Fruit fly (Drosophila melanogaster): ENCODE measurements around the gene CG7384.

CG7384 gene

DNA sequence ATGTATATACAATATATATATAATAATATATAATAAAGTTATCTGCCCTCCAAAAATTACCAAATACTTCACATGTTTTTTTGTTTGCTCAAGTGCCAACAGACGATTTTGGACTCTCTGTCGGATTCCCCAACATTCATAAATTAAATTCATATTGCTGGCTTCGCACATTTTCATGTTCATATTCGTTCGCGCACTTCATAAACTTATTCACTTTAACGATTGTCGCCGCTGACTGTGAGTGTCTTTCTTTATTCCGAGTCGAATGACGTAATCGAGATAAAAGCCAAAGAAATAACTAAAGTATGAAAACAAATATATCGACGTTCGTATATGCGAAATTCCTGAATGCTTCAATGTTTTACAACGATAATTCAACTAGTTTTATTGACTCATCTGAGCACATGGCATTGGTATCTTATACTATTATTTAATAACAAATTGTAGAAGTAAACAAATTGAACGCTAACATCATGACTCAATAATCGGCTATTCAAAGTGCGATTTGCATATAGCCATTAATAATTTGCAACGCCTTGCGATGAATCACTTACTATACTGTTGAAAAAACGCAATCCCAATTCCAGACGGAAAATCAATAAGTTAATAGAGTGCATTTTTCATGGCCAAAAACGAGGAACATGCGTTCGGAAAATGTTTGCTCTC, 9.8 kb downstream of the CG7384 start:
- no peak for TF ChIP-seq HLH106 (tag; optimal IDR thresholded peaks at IDR 0.05)
- no peak for TF ChIP-seq fru (GFP tag; optimal IDR thresholded peaks at IDR 0.05)
- no peak for TF ChIP-seq Hr78 (GFP tag; optimal IDR thresholded peaks at IDR 0.05)
- peak; percentile 6 for TF ChIP-seq Rel (GFP tag; optimal IDR thresholded peaks at IDR 0.05)
- TF ChIP-seq Rel (tag; optimal IDR thresholded peaks at IDR 0.05): peak; percentile 78

dm6 chr2L:10499608-10500007, 10.6 kb downstream of the CG7384 start:
- TF ChIP-seq OdsH (GFP tag; optimal IDR thresholded peaks at IDR 0.05) (no peak), dsf (GFP tag; optimal IDR thresholded peaks at IDR 0.05; ENCODE audit: borderline replicate concordance) (no peak), Hr78 (GFP tag; optimal IDR thresholded peaks at IDR 0.05) (no peak), CG9705 (GFP tag; optimal IDR thresholded peaks at IDR 0.05) (no peak), psq (GFP tag; optimal IDR thresholded peaks at IDR 0.05) (no peak), jim (GFP tag; optimal IDR thresholded peaks at IDR 0.05) (no peak), sv (GFP tag; optimal IDR thresholded peaks at IDR 0.05) (no peak), pan (optimal IDR thresholded peaks at IDR 0.05) (no peak), dl (GFP tag; optimal IDR thresholded peaks at IDR 0.05; ENCODE audit: insufficient read depth in 1 of 2, partially characterized antibody in 2 of 2) (no peak), h (GFP tag; optimal IDR thresholded peaks at IDR 0.05) (no peak), rgr (GFP tag; optimal IDR thresholded peaks at IDR 0.05) (no peak), tai (GFP tag; optimal IDR thresholded peaks at IDR 0.05) (no peak), Abd-B (GFP tag; optimal IDR thresholded peaks at IDR 0.05) (no peak), Sp1 (GFP tag; optimal IDR thresholded peaks at IDR 0.05) (no peak), Hr83 (GFP tag; optimal IDR thresholded peaks at IDR 0.05; ENCODE audit: poor library complexity, severe bottlenecking) (no peak), Vsx2 (GFP tag; optimal IDR thresholded peaks at IDR 0.05; ENCODE audit: partially characterized antibody) (no peak)

dm6 chr2L:10497106-10497800, 13.0 kb downstream of the CG7384 start:
- TF ChIP-seq Dfd (GFP tag; optimal IDR thresholded peaks at IDR 0.05): no peak
- no peak for TF ChIP-seq br (GFP tag; optimal IDR thresholded peaks at IDR 0.05)
- TF ChIP-seq OdsH (GFP tag; optimal IDR thresholded peaks at IDR 0.05): no peak
- no peak for TF ChIP-seq sage (GFP tag; optimal IDR thresholded peaks at IDR 0.05)
- no peak for TF ChIP-seq usp (GFP tag; optimal IDR thresholded peaks at IDR 0.05)
- TF ChIP-seq tai (GFP tag; optimal IDR thresholded peaks at IDR 0.05): no peak
- no peak for TF ChIP-seq lola (GFP tag; optimal IDR thresholded peaks at IDR 0.05)
- TF ChIP-seq Hr83 (GFP tag; optimal IDR thresholded peaks at IDR 0.05; ENCODE audit: poor library complexity, severe bottlenecking): no peak
- no peak for TF ChIP-seq Sp1 (GFP tag; optimal IDR thresholded peaks at IDR 0.05)
- no peak for TF ChIP-seq rgr (GFP tag; optimal IDR thresholded peaks at IDR 0.05)
- no peak for TF ChIP-seq Hnf4 (GFP tag; optimal IDR thresholded peaks at IDR 0.05)
- no peak for TF ChIP-seq dsf (GFP tag; optimal IDR thresholded peaks at IDR 0.05; ENCODE audit: borderline replicate concordance)
- TF ChIP-seq sv (GFP tag; optimal IDR thresholded peaks at IDR 0.05): no peak
- TF ChIP-seq N (GFP tag; optimal IDR thresholded peaks at IDR 0.05): no peak
- TF ChIP-seq Mio (GFP tag; optimal IDR thresholded peaks at IDR 0.05): no peak
- TF ChIP-seq Hr78 (GFP tag; optimal IDR thresholded peaks at IDR 0.05): no peak
- TF ChIP-seq psq (GFP tag; optimal IDR thresholded peaks at IDR 0.05): no peak
- TF ChIP-seq dmrt93B (GFP tag; optimal IDR thresholded peaks at IDR 0.05): no peak
- no peak for TF ChIP-seq Abd-B (GFP tag; optimal IDR thresholded peaks at IDR 0.05)

- TF ChIP-seq lola (GFP tag; optimal IDR thresholded peaks at IDR 0.05) (no peak), HLH106 (tag; optimal IDR thresholded peaks at IDR 0.05) (no peak), Dfd (GFP tag; optimal IDR thresholded peaks at IDR 0.05) (no peak), Mio (GFP tag; optimal IDR thresholded peaks at IDR 0.05) (no peak), woc (GFP tag; optimal IDR thresholded peaks at IDR 0.05) (no peak), Rel (GFP tag; optimal IDR thresholded peaks at IDR 0.05) (no peak), Rel (tag; optimal IDR thresholded peaks at IDR 0.05) (no peak), rgr (GFP tag; optimal IDR thresholded peaks at IDR 0.05) (no peak), fru (GFP tag; optimal IDR thresholded peaks at IDR 0.05) (no peak), Dif (GFP tag; optimal IDR thresholded peaks at IDR 0.05; ENCODE audit: partially characterized antibody) (no peak), br (GFP tag; optimal IDR thresholded peaks at IDR 0.05) (no peak), Sp1 (GFP tag; optimal IDR thresholded peaks at IDR 0.05) (no peak), psq (GFP tag; optimal IDR thresholded peaks at IDR 0.05) (no peak)
These were observed 13.9 kb downstream of the CG7384 start for dm6 chr2L:10496338-10496737.

Data from whole organism, wandering third instar larva.